Fruit fly (Drosophila melanogaster) whole organism, embryonic: Measurements from ENCODE around the gene CG12020.
A peak's percentile ranks its signal among the peaks of the same experiment; 100 is the strongest.

Source experiments
- Asciz ChIP-seq: fragments of 200-800 bp; sonication (Bioruptor generic); optimal IDR thresholded peaks from 2 replicates; lab custom pipeline; 2017; ENCODE audit warnings: missing biosample characterization, mild to moderate bottlenecking, missing genetic modification characterization, missing genetic modification reagents
- Blimp-1 ChIP-seq: fragments of 200-800 bp; sonication (Bioruptor generic); optimal IDR thresholded peaks from 3 replicates; lab custom pipeline; 2018; ENCODE audit warnings: missing biosample characterization, missing genetic modification characterization, mild to moderate bottlenecking, moderate library complexity, missing genetic modification reagents
- CG10147 ChIP-seq: fragments of 200-800 bp; sonication (Bioruptor generic); optimal IDR thresholded peaks from 2 replicates; lab custom pipeline; 2019; ENCODE audit warnings: missing biosample characterization, mild to moderate bottlenecking, missing genetic modification characterization, moderate library complexity
- CG11247 ChIP-seq: fragments of 200-800 bp; sonication (Bioruptor generic); IDR thresholded peaks from 2 replicates; pipeline ENCODE4 v1.3.6; 2022; ENCODE audit warnings: missing biosample characterization, missing genetic modification characterization
- CG12219 ChIP-seq: fragments of 200-800 bp; sonication (Bioruptor generic); optimal IDR thresholded peaks from 3 replicates; lab custom pipeline; 2018; ENCODE audit warnings: missing biosample characterization, mild to moderate bottlenecking, missing genetic modification characterization
- CG12299 ChIP-seq: fragments of 200-800 bp; sonication (Bioruptor generic); optimal IDR thresholded peaks from 2 replicates; lab custom pipeline; 2018; ENCODE audit warnings: missing biosample characterization, mild to moderate bottlenecking, missing genetic modification characterization
- CG15269 ChIP-seq: fragments of 200-800 bp; sonication (Bioruptor generic); optimal IDR thresholded peaks from 2 replicates; lab custom pipeline; 2018; ENCODE audit warnings: missing biosample characterization, mild to moderate bottlenecking, missing genetic modification characterization, moderate library complexity
- CG15601 ChIP-seq: fragments of 200-800 bp; sonication (Bioruptor generic); optimal IDR thresholded peaks from 3 replicates; lab custom pipeline; 2019; ENCODE audit warnings: missing biosample characterization, mild to moderate bottlenecking, missing genetic modification characterization, moderate library complexity
- CG16779 ChIP-seq: fragments of 200-800 bp; sonication (Bioruptor generic); IDR thresholded peaks from 2 replicates; pipeline ENCODE4 v1.3.6; 2022; ENCODE audit warnings: missing biosample characterization, missing genetic modification characterization
- CG33213 ChIP-seq: fragments of 200-800 bp; sonication (Bioruptor generic); optimal IDR thresholded peaks from 3 replicates; lab custom pipeline; 2016; ENCODE audit warnings: missing biosample characterization, missing genetic modification characterization
- CG4360 ChIP-seq: fragments of 200-800 bp; sonication (Bioruptor generic); IDR thresholded peaks from 2 replicates; pipeline ENCODE4 v1.3.6; 2022; ENCODE audit warnings: missing biosample characterization, missing genetic modification characterization
- CG5953 ChIP-seq: fragments of 200-800 bp; sonication (Bioruptor generic); IDR thresholded peaks from 2 replicates; pipeline ENCODE4 v1.3.6; 2022; ENCODE audit warnings: missing biosample characterization, missing genetic modification characterization
- CG9215 ChIP-seq: fragments of 200-800 bp; sonication (Bioruptor generic); IDR thresholded peaks from 2 replicates; pipeline ENCODE4 v1.3.6; 2022; ENCODE audit warnings: missing biosample characterization, missing genetic modification characterization
- CG9932 ChIP-seq: fragments of 200-800 bp; sonication (Bioruptor generic); IDR thresholded peaks from 2 replicates; pipeline ENCODE4 v1.3.6; 2022; ENCODE audit warnings: missing biosample characterization, missing genetic modification characterization
- Dek ChIP-seq: fragments of 200-800 bp; sonication (Bioruptor generic); optimal IDR thresholded peaks from 3 replicates; lab custom pipeline; 2019; ENCODE audit warnings: missing biosample characterization, mild to moderate bottlenecking, missing genetic modification characterization, moderate library complexity
- Dip2 ChIP-seq: fragments of 200-800 bp; sonication (Bioruptor generic); IDR thresholded peaks from 2 replicates; pipeline ENCODE4 v1.3.6; 2022; ENCODE audit warnings: missing biosample characterization, missing genetic modification characterization
- Gsc ChIP-seq: fragments of 200-800 bp; sonication (Bioruptor generic); IDR thresholded peaks from 2 replicates; pipeline ENCODE4 v1.3.6; 2022; ENCODE audit warnings: missing biosample characterization, missing genetic modification characterization
- HHEX ChIP-seq: fragments of 200-800 bp; sonication (Bioruptor generic); optimal IDR thresholded peaks from 3 replicates; lab custom pipeline; 2017; ENCODE audit warnings: missing biosample characterization, mild to moderate bottlenecking, missing genetic modification characterization, missing genetic modification reagents
- HLHmδ ChIP-seq: fragments of 200-800 bp; sonication (Bioruptor generic); optimal IDR thresholded peaks from 2 replicates; lab custom pipeline; 2018; ENCODE audit warnings: missing biosample characterization, mild to moderate bottlenecking, missing genetic modification characterization, moderate library complexity
- Hr78 ChIP-seq, 2 experiments: fragments of 200-800 bp in 1 of 2; fragments of >200 bp in 1 of 2; sonication (Bioruptor generic) in 1 of 2; optimal IDR thresholded peaks; 2 replicates each; lab custom pipeline; 2017 to 2019; ENCODE audit warnings: missing biosample characterization in 2 of 2, missing genetic modification characterization in 2 of 2, mild to moderate bottlenecking in 1 of 2, moderate library complexity in 1 of 2
- Lpt ChIP-seq: fragments of >200 bp; optimal IDR thresholded peaks from 2 replicates; lab custom pipeline; 2018; ENCODE audit warnings: missing biosample characterization, missing genetic modification characterization
- Med ChIP-seq: fragments of 200-800 bp; sonication (Bioruptor generic); peaks from one replicate; lab custom pipeline; 2016; ENCODE audit warnings: missing biosample characterization, missing genetic modification characterization, mild to moderate bottlenecking, inconsistent platforms, moderate library complexity
- Nf-YC ChIP-seq: fragments of 200-800 bp; optimal IDR thresholded peaks from 3 replicates; lab custom pipeline; 2019; ENCODE audit warnings: missing biosample characterization, mild to moderate bottlenecking, missing genetic modification characterization, moderate library complexity
- Oli ChIP-seq: fragments of 200-800 bp; sonication (Bioruptor generic); optimal IDR thresholded peaks from 2 replicates; lab custom pipeline; 2018; ENCODE audit warnings: missing biosample characterization, mild to moderate bottlenecking, missing genetic modification characterization, moderate library complexity
- Pdp1 ChIP-seq, 2 experiments: fragments of 200-800 bp; sonication (Bioruptor generic); optimal IDR thresholded peaks; 3 replicates each; lab custom pipeline; 2016; ENCODE audit warnings: missing biosample characterization in 2 of 2, missing genetic modification characterization in 2 of 2, mild to moderate bottlenecking in 1 of 2, moderate library complexity in 1 of 2
- Sox100B ChIP-seq: fragments of 200-800 bp; sonication (Bioruptor generic); optimal IDR thresholded peaks from 3 replicates; lab custom pipeline; 2018; ENCODE audit warnings: missing biosample characterization, mild to moderate bottlenecking, missing genetic modification characterization
- YL-1 ChIP-seq: fragments of 200-800 bp; sonication (Bioruptor generic); optimal IDR thresholded peaks from 3 replicates; lab custom pipeline; 2017; ENCODE audit warnings: missing biosample characterization, mild to moderate bottlenecking, missing genetic modification characterization
- ap ChIP-seq: fragments of 200-800 bp; sonication (Bioruptor generic); IDR thresholded peaks from 2 replicates; pipeline ENCODE4 v1.3.6; 2022; ENCODE audit warnings: missing biosample characterization, missing genetic modification characterization
- bbx ChIP-seq: fragments of 200-800 bp; sonication (Bioruptor generic); IDR thresholded peaks from 2 replicates; pipeline ENCODE4 v1.3.6; 2022; ENCODE audit warnings: missing biosample characterization, missing genetic modification characterization; ENCODE audit not compliant: partially characterized antibody
- cwo ChIP-seq: fragments of 200-800 bp; sonication (Bioruptor generic); optimal IDR thresholded peaks from 3 replicates; lab custom pipeline; 2017; ENCODE audit warnings: missing biosample characterization, missing genetic modification characterization, mild to moderate bottlenecking, moderate library complexity, missing genetic modification reagents
- dati ChIP-seq: fragments of 200-800 bp; sonication (Bioruptor generic); IDR thresholded peaks from 2 replicates; pipeline ENCODE4 v1.3.6; 2022; ENCODE audit warnings: missing biosample characterization, missing genetic modification characterization
- dmrt99B ChIP-seq: fragments of 200-800 bp; sonication (Bioruptor generic); optimal IDR thresholded peaks from 2 replicates; lab custom pipeline; 2018; ENCODE audit warnings: missing biosample characterization, mild to moderate bottlenecking, missing genetic modification characterization, moderate library complexity
- ewg ChIP-seq: fragments of 200-800 bp; sonication (Bioruptor generic); optimal IDR thresholded peaks from 3 replicates; lab custom pipeline; 2017; ENCODE audit warnings: mild to moderate bottlenecking, missing biosample characterization, missing genetic modification reagents, missing genetic modification characterization
- fd3F ChIP-seq: fragments of 200-800 bp; sonication (Bioruptor generic); optimal IDR thresholded peaks from 2 replicates; lab custom pipeline; 2018; ENCODE audit warnings: missing biosample characterization, mild to moderate bottlenecking, missing genetic modification characterization, moderate library complexity
- ftz-f1 ChIP-seq: fragments of 200-800 bp; sonication (Bioruptor generic); optimal IDR thresholded peaks from 2 replicates; lab custom pipeline; 2016; ENCODE audit warnings: missing biosample characterization, missing genetic modification characterization
- gce ChIP-seq: fragments of 200-800 bp; sonication (Bioruptor generic); IDR thresholded peaks from 3 replicates; pipeline ENCODE4 v1.3.6; 2022; ENCODE audit warnings: missing biosample characterization, missing genetic modification characterization
- grn ChIP-seq: fragments of 200-800 bp; sonication (Bioruptor generic); optimal IDR thresholded peaks from 3 replicates; lab custom pipeline; 2017; ENCODE audit warnings: missing biosample characterization, missing genetic modification characterization
- gsb-n ChIP-seq: fragments of 200-800 bp; sonication (Bioruptor generic); optimal IDR thresholded peaks from 3 replicates; lab custom pipeline; 2018; ENCODE audit warnings: missing biosample characterization, mild to moderate bottlenecking, missing genetic modification characterization
- jumu ChIP-seq: fragments of 200-800 bp; sonication (Bioruptor generic); optimal IDR thresholded peaks from 3 replicates; lab custom pipeline; 2016; ENCODE audit warnings: missing biosample characterization, missing genetic modification characterization
- kah ChIP-seq: fragments of 200-800 bp; sonication (Bioruptor generic); optimal IDR thresholded peaks from 2 replicates; lab custom pipeline; 2018; ENCODE audit warnings: missing biosample characterization, mild to moderate bottlenecking, missing genetic modification characterization
- lov ChIP-seq, 2 experiments: fragments of 200-800 bp in 1 of 2; fragments of >200 bp in 1 of 2; sonication (Bioruptor generic) in 1 of 2; IDR thresholded peaks in 1 of 2; optimal IDR thresholded peaks in 1 of 2; 2 replicates in 1 of 2; 3 replicates in 1 of 2; pipeline versions ENCODE4 v1.3.6 to Lab custom; 2017 to 2022; ENCODE audit warnings: missing biosample characterization in 1 of 2, missing genetic modification characterization in 1 of 2
- otp ChIP-seq: fragments of 200-800 bp; sonication (Bioruptor generic); IDR thresholded peaks from 3 replicates; pipeline ENCODE4, ENCODE4 v1.3.6; 2022; ENCODE audit warnings: missing biosample characterization, missing genetic modification characterization
- rib ChIP-seq: fragments of 200-800 bp; sonication (Bioruptor generic); IDR thresholded peaks from 2 replicates; pipeline ENCODE4 v1.3.6; 2022; ENCODE audit warnings: missing biosample characterization, missing genetic modification characterization
- sqz ChIP-seq: fragments of 200-800 bp; sonication (Bioruptor generic); optimal IDR thresholded peaks from 3 replicates; lab custom pipeline; 2018; ENCODE audit warnings: missing biosample characterization, mild to moderate bottlenecking, missing genetic modification characterization
- stc ChIP-seq: fragments of 200-800 bp; sonication (Bioruptor generic); IDR thresholded peaks from 2 replicates; pipeline ENCODE4 v1.3.6; 2022; ENCODE audit warnings: missing biosample characterization, missing genetic modification characterization
- vvl ChIP-seq: fragments of 200-800 bp; sonication (Bioruptor generic); IDR thresholded peaks from 2 replicates; pipeline ENCODE4 v1.3.6; 2022; ENCODE audit warnings: missing biosample characterization, missing genetic modification characterization
- wor ChIP-seq: fragments of 200-800 bp; sonication (Bioruptor generic); IDR thresholded peaks from 2 replicates; pipeline ENCODE4 v1.3.6; 2022; ENCODE audit warnings: missing biosample characterization, missing genetic modification characterization
- z ChIP-seq: fragments of 200-800 bp; sonication (Bioruptor generic); IDR thresholded peaks from 3 replicates; pipeline ENCODE4 v1.3.6; 2022; ENCODE audit warnings: missing biosample characterization, missing genetic modification characterization

Gene CG12020

DNA sequence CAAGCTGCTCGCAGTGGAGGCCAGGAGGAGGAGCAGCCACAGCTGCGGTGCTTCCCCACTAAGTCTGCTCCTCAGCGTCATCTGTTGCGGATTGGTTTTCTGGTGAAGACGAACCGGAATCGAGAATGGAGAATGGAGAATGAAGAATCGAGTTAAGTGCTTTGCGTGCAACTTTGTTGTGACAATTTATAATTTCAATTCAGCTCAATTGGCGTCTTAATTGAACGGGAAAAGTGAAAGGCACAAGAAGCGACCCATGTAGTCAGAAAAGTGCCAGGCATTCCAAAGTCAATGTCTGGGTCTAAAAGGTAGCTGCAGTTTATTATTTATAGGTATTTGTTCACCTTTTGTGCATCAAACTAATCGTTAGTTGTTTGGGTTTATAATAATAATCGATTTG lies 42.8 kb upstream of the CG12020 start:
- TF ChIP-seq gsb-n (tag; lab: Kevin White, UChicago) (no peak), Pdp1 (GFP tag; optimal IDR thresholded peaks at IDR 0.05; lab: Kevin White, UChicago) (no peak), Gsc (GFP tag; lab: Robert Waterston, UW) (no peak), CG5953 (GFP tag; lab: Robert Waterston, UW) (no peak), wor (no peak), Dek (no peak)

DNA sequence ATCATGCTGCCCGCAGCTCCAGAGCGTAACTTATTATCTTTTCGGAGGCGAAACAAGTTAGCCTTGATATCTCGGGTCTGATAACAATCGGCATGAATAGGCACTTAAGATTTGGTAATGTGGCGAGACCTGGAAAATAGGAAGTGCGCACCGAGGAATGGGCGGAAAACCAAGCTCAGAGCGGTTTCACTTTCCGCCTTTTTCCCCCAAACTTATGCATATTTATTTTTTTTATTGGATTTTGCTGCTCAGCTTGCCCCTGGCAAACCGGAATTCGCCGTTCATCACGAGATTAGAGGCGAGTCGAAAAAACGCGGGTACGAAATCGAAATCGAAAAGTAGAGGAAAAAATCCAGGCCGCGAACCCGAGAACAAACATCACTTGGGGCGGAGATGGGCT lies 42.2 kb upstream of the CG12020 start:
- TF ChIP-seq vvl (GFP tag; lab: Robert Waterston, UW) (peak; percentile 47), jumu (GFP tag; lab: Kevin White, UChicago) (no peak), Blimp-1 (GFP tag; lab: Kevin White, UChicago) (peak; percentile 82), CG11247 (GFP tag; lab: Robert Waterston, UW) (no peak), grn (GFP tag; lab: Kevin White, UChicago) (peak; percentile 20), HHEX (GFP tag; lab: Kevin White, UChicago) (no peak), kah (GFP tag; lab: Kevin White, UChicago) (no peak), bbx (GFP tag; lab: Robert Waterston, UW) (no peak), Asciz (no peak), cwo (GFP tag; lab: Kevin White, UChicago) (peak; percentile 23), CG12219 (no peak), ewg (no peak), lov (optimal IDR thresholded peaks at IDR 0.05; lab: Kevin White, UChicago) (no peak), lov (GFP tag; IDR thresholded peaks at IDR 0.05; lab: Robert Waterston, UW) (0 out of 3 replicates have a peak, but pooled peaks have one; percentile 36), rib (GFP tag; lab: Robert Waterston, UW) (no peak), CG9932 (GFP tag; lab: Robert Waterston, UW) (no peak)

DNA sequence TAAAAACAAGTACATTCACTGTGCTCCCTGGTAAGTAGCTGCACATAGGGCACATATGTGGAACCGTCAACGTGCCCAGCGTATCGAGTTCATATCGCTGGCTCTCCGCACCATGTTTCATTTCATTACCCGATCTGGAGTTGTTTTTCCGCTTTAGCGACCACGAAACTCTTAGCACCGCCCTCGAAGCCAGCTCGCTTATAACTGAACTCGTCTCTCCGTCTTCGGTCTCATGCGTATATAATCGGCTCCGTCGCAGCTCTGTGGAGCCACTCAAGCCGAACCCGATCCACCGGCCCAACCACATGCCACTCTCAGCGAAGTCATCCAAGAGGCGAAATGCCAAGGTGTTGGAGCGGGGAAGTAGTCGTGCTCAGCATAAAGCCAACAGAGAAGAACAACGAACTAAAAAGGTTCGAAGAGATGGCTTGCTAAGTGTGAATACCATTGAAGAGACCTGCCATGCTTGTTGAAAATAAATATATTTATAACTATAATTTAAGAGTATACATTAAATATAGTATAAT lies 41.6 kb upstream of the CG12020 start, which contains the start of gene Cht2:
Gene Cht2 (minus strand): TSS at position 477 of the 527 bp plus-strand sequence.
- TF ChIP-seq fd3F (GFP tag; lab: Kevin White, UChicago) (no peak), Hr78 (GFP tag; optimal IDR thresholded peaks at IDR 0.05; lab: Kevin White, UChicago) (peak in 1 of 2 experiments; percentile 66), CG11247 (GFP tag; lab: Robert Waterston, UW) (no peak), CG9215 (GFP tag; lab: Robert Waterston, UW) (no peak), CG15269 (tag; lab: Kevin White, UChicago) (peak; percentile 49), otp (GFP tag; lab: Robert Waterston, UW) (no peak), ap (GFP tag; lab: Robert Waterston, UW) (no peak), CG16779 (GFP tag; lab: Robert Waterston, UW) (0 out of 2 replicates have a peak, but pooled peaks have one; percentile 11), CG15601 (tag; lab: Kevin White, UChicago) (no peak), Dip2 (GFP tag; lab: Robert Waterston, UW) (no peak), CG4360 (GFP tag; lab: Robert Waterston, UW) (no peak), Med (peak; percentile 76), Oli (tag; lab: Kevin White, UChicago) (no peak), sqz (GFP tag; lab: Kevin White, UChicago) (no peak), Lpt (GFP tag; lab: Kevin White, UChicago) (no peak), stc (GFP tag; lab: Robert Waterston, UW) (no peak), dati (GFP tag; lab: Robert Waterston, UW) (no peak), CG12299 (tag; lab: Kevin White, UChicago) (no peak), ftz-f1 (GFP tag; lab: Kevin White, UChicago) (peak; percentile 25), HLHmδ (no peak), Sox100B (GFP tag; lab: Kevin White, UChicago) (no peak), CG33213 (GFP tag; lab: Kevin White, UChicago) (no peak), YL-1 (GFP tag; lab: Kevin White, UChicago) (no peak), gce (no peak), Nf-YC (tag; lab: Kevin White, UChicago) (no peak), z (GFP tag; lab: Robert Waterston, UW) (peak; percentile 86), CG10147 (GFP tag; lab: Kevin White, UChicago) (no peak), dmrt99B (tag; lab: Kevin White, UChicago) (no peak)
